Worm (Caenorhabditis elegans) whole organism, L2 larva: ENCODE measurements around the gene lfi-1.

Experiments
- C34F6.9 ChIP-seq: fragments of 150-350 bp; optimal IDR thresholded peaks from 2 replicates; lab custom pipeline; 2014; ENCODE audit warnings: missing biosample characterization, missing genetic modification characterization
- F13H6.1 ChIP-seq: sonication (generic microtip); optimal IDR thresholded peaks from 2 replicates; lab custom pipeline; 2016; ENCODE audit warnings: missing genetic modification characterization, missing compliant biosample characterization
- R02D3.7 ChIP-seq: fragments of 150-350 bp; optimal IDR thresholded peaks from 2 replicates; lab custom pipeline; 2014; ENCODE audit warnings: missing biosample characterization, missing genetic modification characterization
- Y55F3AM.14 ChIP-seq: fragments of 200-800 bp; sonication (Bioruptor generic); optimal IDR thresholded peaks from 2 replicates; lab custom pipeline; 2018; ENCODE audit warnings: mild to moderate bottlenecking, missing genetic modification characterization, missing compliant biosample characterization
- ZK546.5 ChIP-seq: sonication (generic microtip); optimal IDR thresholded peaks from 2 replicates; lab custom pipeline; 2017; ENCODE audit warnings: missing biosample characterization, missing genetic modification characterization
- alr-1 ChIP-seq: fragments of 150-350 bp; optimal IDR thresholded peaks from 2 replicates; lab custom pipeline; 2014; ENCODE audit warnings: missing biosample characterization, missing genetic modification characterization
- aly-2 ChIP-seq: fragments of 150-350 bp; optimal IDR thresholded peaks from 2 replicates; lab custom pipeline; 2014; ENCODE audit warnings: missing biosample characterization, missing genetic modification characterization
- ama-1 ChIP-seq: fragments of 150-350 bp; optimal IDR thresholded peaks from 2 replicates; lab custom pipeline; 2018; ENCODE audit warnings: inconsistent platforms
- blmp-1 ChIP-seq: sonication (generic microtip); optimal IDR thresholded peaks from 2 replicates; lab custom pipeline; 2017; ENCODE audit warnings: missing genetic modification characterization, mild to moderate bottlenecking, missing compliant biosample characterization, antibody characterized with exemption, moderate library complexity; ENCODE audit not compliant: insufficient read depth
- ceh-16 ChIP-seq: fragments of 150-350 bp; optimal IDR thresholded peaks from 2 replicates; lab custom pipeline; 2014; ENCODE audit warnings: missing biosample characterization, missing genetic modification characterization
- ceh-82 ChIP-seq: fragments of 150-350 bp; optimal IDR thresholded peaks from 2 replicates; lab custom pipeline; 2014; ENCODE audit warnings: missing biosample characterization, missing genetic modification characterization
- crh-2 ChIP-seq: sonication (generic microtip); optimal IDR thresholded peaks from 2 replicates; lab custom pipeline; 2017; ENCODE audit warnings: missing biosample characterization, missing genetic modification characterization
- egl-27 ChIP-seq: sonication (generic microtip); optimal IDR thresholded peaks from 3 replicates; lab custom pipeline; 2017; ENCODE audit warnings: missing biosample characterization, missing genetic modification reagents, missing genetic modification characterization
- elt-1 ChIP-seq: fragments of 150-350 bp; optimal IDR thresholded peaks from 2 replicates; lab custom pipeline; 2014; ENCODE audit warnings: missing biosample characterization, missing genetic modification characterization
- fos-1 ChIP-seq: fragments of 150-350 bp; optimal IDR thresholded peaks from 2 replicates; lab custom pipeline; 2014; ENCODE audit warnings: missing biosample characterization, missing genetic modification characterization
- lin-11 ChIP-seq: fragments of 150-350 bp; sonication (generic microtip); optimal IDR thresholded peaks from 2 replicates; lab custom pipeline; 2014; ENCODE audit warnings: missing biosample characterization, missing genetic modification characterization, inconsistent platforms, mixed read lengths
- lin-39 ChIP-seq: fragments of 150-350 bp; optimal IDR thresholded peaks from 2 replicates; lab custom pipeline; 2014; ENCODE audit warnings: missing biosample characterization, missing genetic modification reagents, missing genetic modification characterization
- lsy-2 ChIP-seq, 2 experiments: fragments of 150-350 bp in 1 of 2; sonication (generic microtip) in 1 of 2; optimal IDR thresholded peaks; 2 replicates each; lab custom pipeline; 2014 to 2017; ENCODE audit warnings: missing biosample characterization in 2 of 2, missing genetic modification characterization in 2 of 2
- mab-5 ChIP-seq: fragments of 150-350 bp; optimal IDR thresholded peaks from 2 replicates; lab custom pipeline; 2014; ENCODE audit warnings: missing biosample characterization, missing genetic modification characterization
- mbf-1 ChIP-seq: sonication (generic microtip); optimal IDR thresholded peaks from 2 replicates; lab custom pipeline; 2017; ENCODE audit warnings: missing biosample characterization, missing genetic modification characterization
- mdl-1 ChIP-seq, 2 experiments: fragments of 150-350 bp in 1 of 2; sonication (generic microtip) in 1 of 2; optimal IDR thresholded peaks; 2 replicates each; lab custom pipeline; 2017; ENCODE audit warnings: missing biosample characterization in 2 of 2, missing genetic modification characterization in 2 of 2
- nhr-10 ChIP-seq: sonication (generic microtip); optimal IDR thresholded peaks from 2 replicates; lab custom pipeline; 2017; ENCODE audit warnings: missing biosample characterization, missing genetic modification characterization
- nhr-11 ChIP-seq: fragments of 150-350 bp; optimal IDR thresholded peaks from 2 replicates; lab custom pipeline; 2014; ENCODE audit warnings: missing biosample characterization, missing genetic modification characterization
- nhr-12 ChIP-seq: fragments of 150-350 bp; optimal IDR thresholded peaks from 2 replicates; lab custom pipeline; 2014; ENCODE audit warnings: missing biosample characterization, missing genetic modification characterization
- nhr-129 ChIP-seq: fragments of 150-350 bp; optimal IDR thresholded peaks from 2 replicates; lab custom pipeline; 2014; ENCODE audit warnings: missing biosample characterization, missing genetic modification characterization
- nhr-21 ChIP-seq: fragments of 150-350 bp; optimal IDR thresholded peaks from 2 replicates; lab custom pipeline; 2014; ENCODE audit warnings: missing biosample characterization, missing genetic modification characterization
- nhr-23 ChIP-seq: fragments of 150-350 bp; optimal IDR thresholded peaks from 2 replicates; lab custom pipeline; 2014; ENCODE audit warnings: missing biosample characterization, missing genetic modification reagents, missing genetic modification characterization
- nhr-237 ChIP-seq: fragments of 150-350 bp; optimal IDR thresholded peaks from 2 replicates; lab custom pipeline; 2014; ENCODE audit warnings: missing biosample characterization, missing genetic modification characterization
- nhr-25 ChIP-seq: fragments of 150-350 bp; sonication (generic microtip); optimal IDR thresholded peaks from 3 replicates; lab custom pipeline; 2014; ENCODE audit warnings: missing biosample characterization, missing genetic modification characterization
- nhr-77 ChIP-seq: fragments of 150-350 bp; optimal IDR thresholded peaks from 2 replicates; lab custom pipeline; 2014; ENCODE audit warnings: missing biosample characterization, missing genetic modification characterization
- peb-1 ChIP-seq: fragments of 150-350 bp; optimal IDR thresholded peaks from 2 replicates; lab custom pipeline; 2014; ENCODE audit warnings: missing biosample characterization, missing genetic modification characterization
- sem-4 ChIP-seq: fragments of 150-350 bp; optimal IDR thresholded peaks from 2 replicates; lab custom pipeline; 2014; ENCODE audit warnings: missing biosample characterization, missing genetic modification reagents, missing genetic modification characterization
- skn-1 ChIP-seq: sonication (generic microtip); optimal IDR thresholded peaks from 2 replicates; lab custom pipeline; 2017; ENCODE audit warnings: missing biosample characterization, missing genetic modification characterization
- sma-3 ChIP-seq: sonication (generic microtip); optimal IDR thresholded peaks from 2 replicates; lab custom pipeline; 2016; ENCODE audit warnings: missing genetic modification reagents, missing genetic modification characterization, missing compliant biosample characterization
- sma-9 ChIP-seq, 2 experiments: fragments of 150-350 bp in 1 of 2; sonication (generic microtip) in 1 of 2; optimal IDR thresholded peaks; 2 replicates each; lab custom pipeline; 2014 to 2016; ENCODE audit warnings: missing genetic modification characterization in 2 of 2, mild to moderate bottlenecking in 1 of 2, missing biosample characterization in 1 of 2, missing compliant biosample characterization in 1 of 2, missing genetic modification reagents in 1 of 2, moderate library complexity in 1 of 2
- snpc-4 ChIP-seq: fragments of 150-350 bp; optimal IDR thresholded peaks from 2 replicates; lab custom pipeline; 2014; ENCODE audit warnings: missing biosample characterization, missing genetic modification characterization
- unc-39 ChIP-seq: fragments of 150-350 bp; optimal IDR thresholded peaks from 2 replicates; lab custom pipeline; 2014; ENCODE audit warnings: missing biosample characterization, missing genetic modification characterization
- unc-55 ChIP-seq: fragments of 150-350 bp; sonication (generic microtip); optimal IDR thresholded peaks from 3 replicates; lab custom pipeline; 2014; ENCODE audit warnings: missing biosample characterization, missing genetic modification reagents, missing genetic modification characterization
- unc-62 ChIP-seq: fragments of 150-350 bp; optimal IDR thresholded peaks from 2 replicates; lab custom pipeline; 2014; ENCODE audit warnings: missing biosample characterization, missing genetic modification reagents, missing genetic modification characterization
- ztf-1 ChIP-seq: fragments of 200-800 bp; sonication (Bioruptor generic); conservative IDR thresholded peaks from 2 replicates; pipeline ENCODE4 v1.3.6; 2022; ENCODE audit warnings: missing genetic modification characterization, missing compliant biosample characterization
- ztf-11 ChIP-seq: sonication (generic microtip); optimal IDR thresholded peaks from 2 replicates; lab custom pipeline; 2017; ENCODE audit warnings: missing biosample characterization, missing genetic modification characterization
- ztf-4 ChIP-seq: fragments of 150-350 bp; optimal IDR thresholded peaks from 2 replicates; lab custom pipeline; 2014; ENCODE audit warnings: missing biosample characterization, missing genetic modification characterization

Gene lfi-1

DNA sequence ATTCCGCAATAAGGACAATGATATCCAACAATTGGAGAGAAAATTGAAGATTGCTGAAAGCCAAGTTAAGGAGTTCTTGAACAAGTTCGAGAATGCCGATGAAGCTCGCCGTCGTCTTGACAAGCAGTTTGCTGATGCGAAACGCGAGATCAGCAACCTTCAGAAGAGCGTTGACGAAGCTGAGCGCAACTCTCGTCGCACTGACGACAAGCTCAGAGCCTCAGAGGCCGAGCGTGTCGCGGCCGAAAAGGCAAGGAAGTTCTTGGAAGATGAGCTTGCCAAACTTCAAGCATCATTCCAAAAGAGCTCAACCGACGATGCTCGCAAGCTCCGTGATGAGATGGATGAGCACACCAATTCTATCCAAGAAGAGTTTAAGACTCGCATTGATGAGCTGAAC, 9.7 kb downstream of the lfi-1 start:
- TF ChIP-seq unc-39 (tag; lab: Kevin White, UChicago) (no peak), ztf-4 (no peak), ztf-1 (GFP tag; lab: Robert Waterston, UW) (no peak), mab-5 (tag; lab: Kevin White, UChicago) (no peak), alr-1 (no peak), nhr-10 (tag; lab: Kevin White, UChicago) (no peak), nhr-237 (tag; lab: Kevin White, UChicago) (no peak), ceh-16 (tag; lab: Kevin White, UChicago) (no peak), nhr-77 (no peak), unc-62 (GFP tag; lab: Kevin White, UChicago) (no peak), C34F6.9 (tag; lab: Kevin White, UChicago) (no peak), lsy-2 (tag; optimal IDR thresholded peaks at IDR 0.05; lab: Kevin White, UChicago) (no peak), mdl-1 (tag; optimal IDR thresholded peaks at IDR 0.05; lab: Kevin White, UChicago) (no peak), R02D3.7 (no peak), blmp-1 (tag; lab: Kevin White, UChicago) (no peak), nhr-11 (tag; lab: Kevin White, UChicago) (no peak), lin-39 (tag; lab: Kevin White, UChicago) (no peak), egl-27 (no peak), sma-9 (GFP tag; optimal IDR thresholded peaks at IDR 0.05; lab: Kevin White, UChicago) (no peak), sma-9 (tag; optimal IDR thresholded peaks at IDR 0.05; lab: Kevin White, UChicago) (no peak), ztf-11 (no peak)

DNA sequence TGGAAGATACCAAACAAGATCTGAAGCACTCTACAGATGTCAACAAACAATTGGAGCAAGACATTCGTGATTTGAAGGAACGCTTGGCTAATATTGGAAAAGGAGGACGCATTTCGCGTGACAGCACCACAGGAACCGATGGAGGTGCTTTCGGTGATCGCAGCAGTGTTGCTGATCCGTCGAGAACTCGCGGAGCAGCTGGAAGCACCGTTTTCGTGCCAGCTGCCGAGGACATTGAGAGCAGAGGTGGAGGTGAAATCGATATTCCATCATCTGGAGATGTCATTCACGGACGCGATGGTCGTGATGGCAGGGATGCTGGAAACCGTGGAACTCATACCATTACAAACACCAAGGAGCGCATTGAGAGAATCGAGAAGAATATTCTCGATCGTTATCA, 11.0 kb downstream of the lfi-1 start:
- no peak for TF ChIP-seq ztf-1 (GFP tag; lab: Robert Waterston, UW)
- no peak for TF ChIP-seq skn-1 (tag; lab: Kevin White, UChicago)
- TF ChIP-seq ceh-82 (tag; lab: Kevin White, UChicago) = no peak
- no peak for TF ChIP-seq nhr-129
- no peak for TF ChIP-seq ceh-16 (tag; lab: Kevin White, UChicago)
- TF ChIP-seq nhr-12 (tag; lab: Kevin White, UChicago) = no peak
- TF ChIP-seq unc-55 (GFP tag; lab: Kevin White, UChicago) = no peak
- TF ChIP-seq fos-1 (tag; lab: Kevin White, UChicago) = no peak
- TF ChIP-seq, all 48 proteins: peak for 0

DNA sequence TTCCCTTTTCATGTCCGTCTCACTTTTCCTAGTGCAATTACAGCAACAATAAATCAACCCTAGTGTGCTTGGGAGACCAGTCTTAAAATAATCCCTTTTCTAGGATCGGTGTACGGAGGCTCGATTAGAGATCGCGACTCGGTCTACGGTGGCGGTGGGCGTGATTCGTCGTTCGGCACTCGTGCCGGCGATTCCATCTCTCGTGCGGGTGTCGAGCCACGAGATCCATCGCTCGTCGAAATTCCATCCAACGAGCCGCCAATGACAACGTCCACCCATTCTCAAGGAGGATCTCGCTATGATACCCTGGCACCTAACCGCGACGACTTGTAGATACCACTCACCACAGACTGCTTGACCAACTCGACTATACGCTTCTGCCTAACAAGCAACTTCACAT, 15.9 kb downstream of the lfi-1 start:
- no peak for TF ChIP-seq nhr-237 (tag; lab: Kevin White, UChicago)
- no peak for TF ChIP-seq nhr-11 (tag; lab: Kevin White, UChicago)
- TF ChIP-seq ZK546.5 (tag; lab: Kevin White, UChicago) = no peak
- no peak for TF ChIP-seq aly-2 (tag; lab: Kevin White, UChicago)
- TF ChIP-seq alr-1 = no peak
- TF ChIP-seq snpc-4 (tag; lab: Kevin White, UChicago) = no peak
- no peak for TF ChIP-seq Y55F3AM.14 (GFP tag; lab: Kevin White, UChicago)
- TF ChIP-seq ama-1 = no peak
- no peak for TF ChIP-seq mbf-1
- TF ChIP-seq sma-3 (GFP tag; lab: Kevin White, UChicago) = no peak
- no peak for TF ChIP-seq mab-5 (tag; lab: Kevin White, UChicago)
- no peak for TF ChIP-seq ztf-11
- no peak for TF ChIP-seq nhr-77
- TF ChIP-seq skn-1 (tag; lab: Kevin White, UChicago) = no peak
- TF ChIP-seq ceh-16 (tag; lab: Kevin White, UChicago) = no peak
- TF ChIP-seq, all 48 proteins: peak for 0

DNA sequence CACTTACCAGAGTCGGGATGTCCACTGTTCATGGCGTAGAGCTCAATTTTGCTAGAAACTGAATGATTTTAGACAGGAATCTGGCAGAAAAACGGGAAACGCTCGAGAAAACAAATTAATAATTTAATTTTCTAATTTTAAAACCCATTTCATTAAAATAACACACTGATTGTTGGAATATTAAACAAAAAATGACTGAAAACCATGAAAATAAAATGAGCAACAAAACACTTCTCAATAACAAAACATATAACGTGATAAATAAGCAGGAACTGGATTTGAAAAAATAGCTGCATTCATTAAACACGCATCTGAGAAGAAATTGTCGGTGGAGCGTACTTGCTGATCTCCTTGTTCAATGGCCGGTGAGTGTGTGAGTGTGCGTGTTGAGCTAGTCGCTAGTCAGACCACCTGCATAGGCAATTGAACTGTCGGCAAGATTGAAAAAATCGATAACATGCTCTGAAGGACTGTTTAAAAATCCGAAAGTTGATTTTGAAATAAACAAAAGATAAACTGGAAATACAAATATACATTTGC, 21.0 kb downstream of the lfi-1 start, which contains the start of gene ZC8.6:
TSS of gene ZC8.6 (minus strand) at position 51 of the 540 bp plus-strand sequence.
- TF ChIP-seq F13H6.1 (tag; lab: Kevin White, UChicago) (no peak), nhr-77 (no peak), nhr-12 (tag; lab: Kevin White, UChicago) (no peak), skn-1 (tag; lab: Kevin White, UChicago) (no peak), nhr-25 (peak; percentile 3), nhr-129 (peak; percentile 70), ceh-16 (tag; lab: Kevin White, UChicago) (no peak), egl-27 (no peak), sma-9 (GFP tag; optimal IDR thresholded peaks at IDR 0.05; lab: Kevin White, UChicago) (no peak), sma-9 (tag; optimal IDR thresholded peaks at IDR 0.05; lab: Kevin White, UChicago) (no peak), C34F6.9 (tag; lab: Kevin White, UChicago) (peak; percentile 62), peb-1 (tag; lab: Kevin White, UChicago) (no peak), nhr-237 (tag; lab: Kevin White, UChicago) (no peak), crh-2 (tag; lab: Kevin White, UChicago) (peak; percentile 29), nhr-21 (tag; lab: Kevin White, UChicago) (no peak), blmp-1 (tag; lab: Kevin White, UChicago) (no peak), unc-62 (GFP tag; lab: Kevin White, UChicago) (no peak), ztf-1 (GFP tag; lab: Robert Waterston, UW) (no peak), sem-4 (no peak), nhr-11 (tag; lab: Kevin White, UChicago) (no peak), nhr-23 (no peak), fos-1 (tag; lab: Kevin White, UChicago) (peak; percentile 57), ceh-82 (tag; lab: Kevin White, UChicago) (no peak), Y55F3AM.14 (GFP tag; lab: Kevin White, UChicago) (no peak), mbf-1 (no peak), mdl-1 (tag; optimal IDR thresholded peaks at IDR 0.05; lab: Kevin White, UChicago) (no peak), ztf-4 (no peak), aly-2 (tag; lab: Kevin White, UChicago) (no peak), elt-1 (tag; lab: Kevin White, UChicago) (no peak), nhr-10 (tag; lab: Kevin White, UChicago) (no peak), snpc-4 (tag; lab: Kevin White, UChicago) (no peak), alr-1 (no peak), lin-39 (tag; lab: Kevin White, UChicago) (no peak), lin-11 (tag; lab: Kevin White, UChicago) (peak; percentile 24)
